Worm (Caenorhabditis elegans) whole organism, L4 larva: Measurements from ENCODE around the gene C02B8.7.

Experiments
- F10B5.3 ChIP-seq: sonication (generic microtip); optimal IDR thresholded peaks from 2 replicates; lab custom pipeline; 2016; ENCODE audit warnings: mild to moderate bottlenecking, missing genetic modification characterization, missing compliant biosample characterization
- F44E2.7 ChIP-seq: fragments of 200-800 bp; sonication (Bioruptor generic); IDR thresholded peaks from 2 replicates; pipeline ENCODE4 v2.1.2; 2022; ENCODE audit warnings: missing genetic modification characterization, missing compliant biosample characterization
- F49E8.2 ChIP-seq: sonication (generic microtip); optimal IDR thresholded peaks from 2 replicates; lab custom pipeline; 2016; ENCODE audit warnings: missing compliant biosample characterization, mild to moderate bottlenecking, missing genetic modification characterization, borderline replicate concordance
- R02D3.7 ChIP-seq: fragments of 150-350 bp; sonication (generic microtip); optimal IDR thresholded peaks from 3 replicates; lab custom pipeline; 2014; ENCODE audit warnings: missing biosample characterization, missing genetic modification characterization
- Y48G9A.11 ChIP-seq: fragments of 200-800 bp; sonication (Bioruptor generic); IDR thresholded peaks from 2 replicates; pipeline ENCODE4 v1.3.6; 2022; ENCODE audit warnings: missing genetic modification reagents, missing genetic modification characterization, missing compliant biosample characterization
- Y5F2A.4 ChIP-seq: fragments of 200-800 bp; sonication (Bioruptor generic); optimal IDR thresholded peaks from 2 replicates; lab custom pipeline; 2018; ENCODE audit warnings: mild to moderate bottlenecking, missing genetic modification characterization, missing compliant biosample characterization
- Y75B8A.6 ChIP-seq: fragments of 200-800 bp; sonication (Bioruptor generic); IDR thresholded peaks from 2 replicates; pipeline ENCODE4 v1.3.6; 2022; ENCODE audit warnings: missing genetic modification reagents, missing genetic modification characterization, missing compliant biosample characterization
- aha-1 ChIP-seq: fragments of 150-350 bp; peaks from one replicate; lab custom pipeline; 2014; ENCODE audit warnings: missing biosample characterization, missing genetic modification characterization
- aly-2 ChIP-seq: sonication (generic microtip); optimal IDR thresholded peaks from 2 replicates; lab custom pipeline; 2018; ENCODE audit warnings: missing biosample characterization, missing genetic modification characterization
- attf-4 ChIP-seq: sonication (generic microtip); optimal IDR thresholded peaks from 3 replicates; lab custom pipeline; 2017; ENCODE audit warnings: missing biosample characterization, missing genetic modification characterization
- ceh-32 ChIP-seq: sonication (generic microtip); optimal IDR thresholded peaks from 2 replicates; lab custom pipeline; 2016; ENCODE audit warnings: mild to moderate bottlenecking, missing genetic modification characterization, missing compliant biosample characterization; ENCODE audit not compliant: poor library complexity
- daf-12 ChIP-seq: fragments of 150-350 bp; optimal IDR thresholded peaks from 2 replicates; lab custom pipeline; 2014; ENCODE audit warnings: missing biosample characterization, missing genetic modification reagents, missing genetic modification characterization
- daf-19 ChIP-seq: fragments of 200-800 bp; sonication (Bioruptor generic); conservative IDR thresholded peaks from 2 replicates; pipeline ENCODE4 v1.3.6; 2022; ENCODE audit warnings: missing genetic modification characterization, missing compliant biosample characterization
- dpl-1 ChIP-seq: fragments of 150-350 bp; optimal IDR thresholded peaks from 2 replicates; lab custom pipeline; 2014; ENCODE audit warnings: missing biosample characterization, missing genetic modification reagents, missing genetic modification characterization
- dve-1 ChIP-seq: sonication (generic microtip); optimal IDR thresholded peaks from 2 replicates; lab custom pipeline; 2017; ENCODE audit warnings: antibody characterized with exemption, mild to moderate bottlenecking, missing genetic modification characterization, missing compliant biosample characterization; ENCODE audit not compliant: insufficient read depth
- egl-43 ChIP-seq: fragments of 200-800 bp; sonication (Bioruptor generic); IDR thresholded peaks from 2 replicates; pipeline ENCODE4 v1.3.6; 2022; ENCODE audit warnings: missing genetic modification reagents, missing genetic modification characterization, missing compliant biosample characterization
- gei-8 ChIP-seq: fragments of 200-800 bp; sonication (Bioruptor generic); optimal IDR thresholded peaks from 2 replicates; lab custom pipeline; 2018; ENCODE audit warnings: mild to moderate bottlenecking, missing genetic modification characterization, missing compliant biosample characterization
- lim-7 ChIP-seq: fragments of 200-800 bp; sonication (Bioruptor generic); IDR thresholded peaks from 2 replicates; pipeline ENCODE4 v1.3.6; 2022; ENCODE audit warnings: missing genetic modification characterization, missing compliant biosample characterization
- lin-1 ChIP-seq: fragments of 200-800 bp; sonication (Bioruptor generic); IDR thresholded peaks from 2 replicates; pipeline ENCODE4 v1.3.6; 2022; ENCODE audit warnings: missing genetic modification reagents, missing genetic modification characterization, missing compliant biosample characterization
- lin-29 ChIP-seq: fragments of 200-800 bp; sonication (Bioruptor generic); IDR thresholded peaks from 2 replicates; pipeline ENCODE4 v1.3.6; 2022; ENCODE audit warnings: missing genetic modification reagents, missing genetic modification characterization, missing compliant biosample characterization
- lin-38 ChIP-seq: fragments of 200-800 bp; sonication (Bioruptor generic); IDR thresholded peaks from 2 replicates; pipeline ENCODE4 v1.3.6; 2022; ENCODE audit warnings: missing genetic modification reagents, missing genetic modification characterization, missing compliant biosample characterization
- lir-3 ChIP-seq: sonication (generic microtip); optimal IDR thresholded peaks from 2 replicates; lab custom pipeline; 2016; ENCODE audit warnings: mild to moderate bottlenecking, missing genetic modification characterization, missing compliant biosample characterization
- madf-5 ChIP-seq, 2 experiments: fragments of 200-800 bp; sonication (Bioruptor generic); IDR thresholded peaks; 2 replicates each; pipeline ENCODE4 v1.3.6; 2022; ENCODE audit warnings: missing compliant biosample characterization in 2 of 2, missing genetic modification characterization in 2 of 2
- madf-9 ChIP-seq: fragments of 200-800 bp; sonication (Bioruptor generic); conservative IDR thresholded peaks from 2 replicates; pipeline ENCODE4 v1.3.6; 2022; ENCODE audit warnings: missing genetic modification reagents, missing genetic modification characterization, missing compliant biosample characterization
- mep-1 ChIP-seq: fragments of 150-350 bp; sonication (generic microtip); optimal IDR thresholded peaks from 3 replicates; lab custom pipeline; 2014; ENCODE audit warnings: missing biosample characterization, missing genetic modification characterization
- mxl-2 ChIP-seq: fragments of 200-800 bp; sonication (Bioruptor generic); conservative IDR thresholded peaks from 2 replicates; pipeline ENCODE4 v1.3.6; 2022; ENCODE audit warnings: missing genetic modification reagents, missing genetic modification characterization, missing compliant biosample characterization
- mxl-3 ChIP-seq: fragments of 200-800 bp; sonication (Bioruptor generic); optimal IDR thresholded peaks from 2 replicates; lab custom pipeline; 2018; ENCODE audit warnings: mild to moderate bottlenecking, missing genetic modification characterization, missing compliant biosample characterization
- nhr-42 ChIP-seq: fragments of 200-800 bp; sonication (Bioruptor generic); IDR thresholded peaks from 2 replicates; pipeline ENCODE4 v1.3.6; 2022; ENCODE audit warnings: missing genetic modification characterization, missing compliant biosample characterization
- nhr-77 ChIP-seq: fragments of 150-350 bp; optimal IDR thresholded peaks from 2 replicates; lab custom pipeline; 2014; ENCODE audit warnings: missing biosample characterization, missing genetic modification characterization
- pha-4 ChIP-seq, 2 experiments: fragments of 150-350 bp in 1 of 2; fragments of 200-800 bp in 1 of 2; sonication (Bioruptor generic) in 1 of 2; IDR thresholded peaks in 1 of 2; optimal IDR thresholded peaks in 1 of 2; 2 replicates each; pipeline versions ENCODE4 v1.3.6 to Lab custom; 2014 to 2022; ENCODE audit warnings: missing genetic modification characterization in 2 of 2, missing genetic modification reagents in 2 of 2, missing biosample characterization in 1 of 2, missing compliant biosample characterization in 1 of 2
- php-3 ChIP-seq: fragments of 200-800 bp; sonication (Bioruptor generic); IDR thresholded peaks from 2 replicates; pipeline ENCODE4 v1.3.6; 2022; ENCODE audit warnings: missing genetic modification reagents, missing genetic modification characterization, missing compliant biosample characterization
- rbr-2 ChIP-seq: sonication (generic microtip); optimal IDR thresholded peaks from 2 replicates; lab custom pipeline; 2016; ENCODE audit warnings: missing genotype, missing genetic modification characterization, missing compliant biosample characterization
- sdz-12 ChIP-seq: fragments of 200-800 bp; sonication (Bioruptor generic); optimal IDR thresholded peaks from 2 replicates; lab custom pipeline; 2018; ENCODE audit warnings: mild to moderate bottlenecking, missing genetic modification characterization, missing compliant biosample characterization
- set-16 ChIP-seq: fragments of 200-800 bp; sonication (Bioruptor generic); IDR thresholded peaks from 2 replicates; pipeline ENCODE4 v1.3.6; 2022; ENCODE audit warnings: missing genetic modification reagents, missing genetic modification characterization, missing compliant biosample characterization
- skn-1 ChIP-seq: fragments of 150-350 bp; optimal IDR thresholded peaks from 2 replicates; lab custom pipeline; 2014; ENCODE audit warnings: missing biosample characterization, missing genetic modification characterization
- snpc-1.2 ChIP-seq: fragments of 200-800 bp; sonication (Bioruptor generic); IDR thresholded peaks from 2 replicates; pipeline ENCODE4 v1.3.6; 2022; ENCODE audit warnings: missing genetic modification reagents, missing genetic modification characterization, missing compliant biosample characterization
- tra-1 ChIP-seq: fragments of 200-800 bp; sonication (Bioruptor generic); IDR thresholded peaks from 2 replicates; pipeline ENCODE4 v1.3.6; 2022; ENCODE audit warnings: missing genetic modification reagents, missing genetic modification characterization, missing compliant biosample characterization
- vab-7 ChIP-seq: fragments of 200-800 bp; sonication (Bioruptor generic); IDR thresholded peaks from 2 replicates; pipeline ENCODE4 v1.3.6; 2022; ENCODE audit warnings: missing genetic modification reagents, missing genetic modification characterization, missing compliant biosample characterization
- zfp-3 ChIP-seq: fragments of 200-800 bp; sonication (Bioruptor generic); conservative IDR thresholded peaks from 2 replicates; pipeline ENCODE4 v1.3.6; 2022; ENCODE audit warnings: missing genetic modification reagents, missing genetic modification characterization, missing compliant biosample characterization
- zip-11 ChIP-seq: fragments of 200-800 bp; sonication (Bioruptor generic); IDR thresholded peaks from 2 replicates; pipeline ENCODE4 v1.3.6; 2022; ENCODE audit warnings: missing genetic modification characterization, missing compliant biosample characterization
- zip-2 ChIP-seq: fragments of 150-350 bp; optimal IDR thresholded peaks from 2 replicates; lab custom pipeline; 2014; ENCODE audit warnings: missing biosample characterization, missing genetic modification characterization

C02B8.7 gene

DNA sequence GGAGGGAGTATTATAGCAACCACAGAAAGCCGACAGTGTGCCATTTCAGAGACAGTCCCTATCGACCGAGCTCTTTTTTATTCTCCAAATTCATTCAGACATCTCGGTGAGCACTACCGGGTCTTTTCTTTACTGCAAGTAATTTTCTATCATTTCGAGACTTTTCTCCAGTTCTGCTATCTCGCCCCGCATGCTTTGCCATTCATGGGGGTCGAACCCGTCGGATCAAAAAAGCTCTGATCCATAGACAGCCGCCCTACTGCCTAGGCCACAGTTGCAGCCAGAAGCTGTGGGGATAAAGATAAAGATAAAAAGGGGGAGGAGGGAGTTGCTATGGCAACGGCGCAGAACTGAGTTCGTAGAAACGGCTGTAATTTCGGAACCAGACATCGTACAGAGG is 13.7 kb upstream of the C02B8.7 start:
- no peak for TF ChIP-seq sdz-12 (GFP tag; lab: Kevin White, UChicago)
- TF ChIP-seq egl-43 (GFP tag; lab: Robert Waterston, UW) = peak; percentile 74
- TF ChIP-seq mep-1 (tag; lab: Kevin White, UChicago) = no peak
- 0 out of 2 replicates have a peak, but pooled peaks have one; percentile 33 for TF ChIP-seq lim-7 (GFP tag; lab: Robert Waterston, UW)
- peak; percentile 38 for TF ChIP-seq lir-3
- 0 out of 2 replicates have a peak, but pooled peaks have one; percentile 22 for TF ChIP-seq tra-1 (GFP tag; lab: Robert Waterston, UW)
- TF ChIP-seq set-16 (GFP tag; lab: Robert Waterston, UW) = peak; percentile 37; the same call in 1 of the 2 replicates
- TF ChIP-seq mxl-3 (GFP tag; lab: Kevin White, UChicago) = no peak
- peak; percentile 43; the same call in 1 of the 2 replicates for TF ChIP-seq pha-4 (GFP tag; IDR thresholded peaks at IDR 0.05; lab: Robert Waterston, UW)
- TF ChIP-seq pha-4 (tag; optimal IDR thresholded peaks at IDR 0.05; lab: Kevin White, UChicago) = no peak
- no peak for TF ChIP-seq dve-1
- no peak for TF ChIP-seq rbr-2 (tag; lab: Kevin White, UChicago)
- TF ChIP-seq nhr-42 = no peak
- TF ChIP-seq F49E8.2 = peak; percentile 18
- peak; percentile 64; the same call in 1 of the 2 replicates for TF ChIP-seq snpc-1.2 (GFP tag; lab: Robert Waterston, UW)
- TF ChIP-seq lin-38 (GFP tag; lab: Robert Waterston, UW) = 0 out of 2 replicates have a peak, but pooled peaks have one; percentile 39
- TF ChIP-seq daf-12 (tag; lab: Kevin White, UChicago) = no peak
- peak; percentile 41 for TF ChIP-seq aha-1 (tag; lab: Kevin White, UChicago)

- TF ChIP-seq lir-3 (no peak), aly-2 (tag; lab: Kevin White, UChicago) (no peak), Y75B8A.6 (GFP tag; lab: Robert Waterston, UW) (no peak), gei-8 (GFP tag; lab: Kevin White, UChicago) (no peak), zip-11 (GFP tag; lab: Robert Waterston, UW) (no peak), zip-2 (tag; lab: Kevin White, UChicago) (no peak)
These were observed 12.9 kb upstream of the C02B8.7 start, which contains the start of gene F22F1.2 for ce11 chrX:8150621-8151020. F22F1.2 (minus strand) TSS chrX:8150721.

DNA sequence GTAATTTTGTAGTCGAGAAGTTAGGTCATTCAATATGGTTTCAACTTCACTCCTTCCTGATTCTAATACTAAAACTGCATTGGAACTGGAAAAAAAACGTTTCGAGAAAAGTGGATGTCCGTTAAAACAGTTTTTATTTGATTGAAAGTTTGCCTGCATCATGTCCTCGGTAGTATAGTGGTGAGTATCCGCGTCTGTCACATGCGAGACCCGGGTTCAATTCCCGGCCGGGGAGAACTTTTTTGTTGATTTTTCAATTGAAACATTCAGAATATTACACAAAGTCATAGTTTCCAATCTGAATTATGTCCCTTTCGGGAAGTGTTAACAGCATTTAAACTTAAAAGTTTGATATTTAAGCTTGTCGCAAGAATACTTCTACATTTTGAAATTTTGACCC is 11.3 kb upstream of the C02B8.7 start:
- TF ChIP-seq lim-7 (GFP tag; lab: Robert Waterston, UW) = peak; percentile 71; the same call in 1 of the 2 replicates
- no peak for TF ChIP-seq Y5F2A.4 (GFP tag; lab: Kevin White, UChicago)
- TF ChIP-seq Y48G9A.11 (GFP tag; lab: Robert Waterston, UW) = peak; percentile 44; the same call in 1 of the 2 replicates
- TF ChIP-seq mxl-3 (GFP tag; lab: Kevin White, UChicago) = no peak
- TF ChIP-seq pha-4 (GFP tag; IDR thresholded peaks at IDR 0.05; lab: Robert Waterston, UW) = peak; percentile 23; the same call in 1 of the 2 replicates
- no peak for TF ChIP-seq pha-4 (tag; optimal IDR thresholded peaks at IDR 0.05; lab: Kevin White, UChicago)
- 0 out of 4 replicates have a peak, but pooled peaks of 1 of the 2 experiments have one; percentile 31 for TF ChIP-seq madf-5 (GFP tag; IDR thresholded peaks at IDR 0.05; lab: Robert Waterston, UW)
- no peak for TF ChIP-seq egl-43 (GFP tag; lab: Robert Waterston, UW)
- peak; percentile 60 for TF ChIP-seq vab-7 (GFP tag; lab: Robert Waterston, UW)
- 0 out of 2 replicates have a peak, but pooled peaks have one; percentile 15 for TF ChIP-seq madf-9
- 0 out of 2 replicates have a peak, but pooled peaks have one; percentile 48 for TF ChIP-seq daf-19
- peak; percentile 74 for TF ChIP-seq snpc-1.2 (GFP tag; lab: Robert Waterston, UW)
- no peak for TF ChIP-seq lir-3

DNA sequence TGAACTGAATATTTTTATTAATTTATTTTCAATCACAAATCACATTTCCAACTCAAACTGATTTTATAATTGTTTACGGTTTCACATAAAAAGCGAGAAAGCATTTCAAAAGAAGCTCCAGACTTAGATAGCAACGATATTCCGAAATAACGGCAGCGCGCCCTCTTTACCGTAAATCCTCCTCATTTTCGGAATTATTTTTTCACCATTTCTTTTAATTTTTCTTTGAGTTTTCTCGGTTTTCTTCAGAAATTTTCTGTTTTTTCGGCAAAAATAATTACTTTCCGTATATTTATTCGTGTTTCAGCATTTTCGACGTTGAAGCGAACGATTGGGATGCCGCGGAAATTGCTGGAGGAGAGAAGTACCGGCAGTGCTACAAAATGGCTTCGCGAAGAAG is 9.7 kb upstream of the C02B8.7 start, which contains the start of gene C02B8.1:
TSS of gene C02B8.1 (plus strand) at position 301 of the 400 bp plus-strand sequence.
- TF ChIP-seq skn-1 (tag; lab: Kevin White, UChicago) (no peak), Y48G9A.11 (GFP tag; lab: Robert Waterston, UW) (0 out of 2 replicates have a peak, but pooled peaks have one; percentile 16), daf-19 (no peak), Y5F2A.4 (GFP tag; lab: Kevin White, UChicago) (no peak)

DNA sequence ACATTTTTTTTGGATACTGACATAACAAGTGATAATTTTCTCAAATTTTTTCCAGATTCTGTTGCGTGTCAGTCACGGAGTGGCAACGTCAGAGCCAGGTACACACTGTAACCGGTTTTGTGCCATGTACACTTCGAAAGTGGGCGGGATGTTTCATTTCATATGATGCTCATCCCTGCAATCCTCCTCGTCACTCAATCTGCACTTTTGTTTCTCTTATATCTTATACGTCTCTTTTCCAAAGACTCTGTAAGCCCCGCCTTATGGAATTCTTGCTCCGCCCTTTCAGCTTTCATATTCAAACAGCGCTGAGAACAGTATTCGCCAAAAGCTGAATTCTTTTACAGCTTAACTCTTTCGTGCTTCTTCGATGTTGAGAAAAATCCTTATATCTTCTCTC is 1.5 kb upstream of the C02B8.7 start, which contains the start of gene C02B8.3:
TSS of gene C02B8.3 (plus strand) at position 301 of the 400 bp plus-strand sequence.
- TF ChIP-seq lin-29 (GFP tag; lab: Robert Waterston, UW) (no peak), aha-1 (tag; lab: Kevin White, UChicago) (no peak), php-3 (GFP tag; lab: Robert Waterston, UW) (no peak), lin-1 (GFP tag; lab: Robert Waterston, UW) (no peak), F10B5.3 (tag; lab: Kevin White, UChicago) (no peak), lin-38 (GFP tag; lab: Robert Waterston, UW) (no peak), mxl-2 (no peak), dpl-1 (GFP tag; lab: Kevin White, UChicago) (no peak), F44E2.7 (GFP tag; lab: Robert Waterston, UW) (no peak), daf-12 (tag; lab: Kevin White, UChicago) (no peak), zfp-3 (no peak), tra-1 (GFP tag; lab: Robert Waterston, UW) (no peak), lim-7 (GFP tag; lab: Robert Waterston, UW) (no peak), R02D3.7 (tag; lab: Kevin White, UChicago) (no peak), nhr-77 (tag; lab: Kevin White, UChicago) (no peak), ceh-32 (tag; lab: Kevin White, UChicago) (no peak), attf-4 (tag; lab: Kevin White, UChicago) (no peak)
